Worm (Caenorhabditis elegans) whole organism, L4 larva: ENCODE measurements around the gene srh-220.

ENCODE experiments used
- ZK546.5 ChIP-seq, 2 experiments: sonication (generic microtip); optimal IDR thresholded peaks; 2 replicates each; lab custom pipeline; 2017; ENCODE audit warnings: missing biosample characterization in 2 of 2, missing genetic modification characterization in 2 of 2
- ama-1 ChIP-seq: fragments of 150-350 bp; optimal IDR thresholded peaks from 2 replicates; lab custom pipeline; 2014; ENCODE audit warnings: inconsistent platforms, mixed read lengths
- ceh-20 ChIP-seq: fragments of 200-800 bp; sonication (Bioruptor generic); IDR thresholded peaks from 2 replicates; pipeline ENCODE4 v1.3.6; 2022; ENCODE audit warnings: missing genetic modification reagents, missing genetic modification characterization, missing compliant biosample characterization
- gei-8 ChIP-seq: fragments of 200-800 bp; sonication (Bioruptor generic); optimal IDR thresholded peaks from 2 replicates; lab custom pipeline; 2018; ENCODE audit warnings: mild to moderate bottlenecking, missing genetic modification characterization, missing compliant biosample characterization
- mdt-29 ChIP-seq: fragments of 200-800 bp; sonication (Bioruptor generic); IDR thresholded peaks from 2 replicates; pipeline ENCODE4 v1.3.6; 2022; ENCODE audit warnings: missing genetic modification reagents, missing genetic modification characterization, missing compliant biosample characterization
- nhr-10 ChIP-seq: fragments of 150-350 bp; optimal IDR thresholded peaks from 2 replicates; lab custom pipeline; 2014; ENCODE audit warnings: missing biosample characterization, missing genetic modification characterization
- nhr-11 ChIP-seq: fragments of 150-350 bp; optimal IDR thresholded peaks from 2 replicates; lab custom pipeline; 2014; ENCODE audit warnings: missing biosample characterization, missing genetic modification characterization
- nhr-237 ChIP-seq: sonication (generic microtip); optimal IDR thresholded peaks from 2 replicates; lab custom pipeline; 2017; ENCODE audit warnings: missing biosample characterization, missing genetic modification characterization
- nhr-25 ChIP-seq: sonication (generic microtip); optimal IDR thresholded peaks from 2 replicates; lab custom pipeline; 2017; ENCODE audit warnings: missing genetic modification characterization, mild to moderate bottlenecking, missing compliant biosample characterization, antibody characterized with exemption, moderate library complexity, borderline replicate concordance; ENCODE audit not compliant: insufficient read depth
- nhr-28 ChIP-seq: fragments of 150-350 bp; optimal IDR thresholded peaks from 2 replicates; lab custom pipeline; 2014; ENCODE audit warnings: missing biosample characterization, missing genetic modification characterization

DNA sequence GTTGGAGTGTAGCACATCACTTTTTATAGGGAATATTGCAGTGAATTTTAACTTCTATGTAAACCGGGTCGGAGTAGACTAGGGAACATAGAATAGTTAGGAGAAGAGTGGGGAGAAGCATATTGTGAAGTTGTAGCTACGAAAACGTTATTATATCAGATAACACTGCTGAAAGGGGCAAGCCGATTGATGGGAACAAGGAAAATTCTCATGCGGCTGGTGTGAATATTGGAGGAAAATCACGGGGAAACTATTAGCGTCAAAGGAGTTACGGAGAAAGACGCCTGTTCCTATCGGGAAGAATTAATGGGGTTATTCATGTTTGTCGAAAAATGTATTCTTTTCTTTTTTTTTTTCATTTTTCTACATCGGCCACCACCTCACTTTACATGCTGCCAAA is 15.5 kb upstream of the srh-220 start, which contains the start of gene F47C12.6:
- TF ChIP-seq nhr-28 (tag; lab: Kevin White, UChicago) (no peak), ZK546.5 (tag; optimal IDR thresholded peaks at IDR 0.05; lab: Kevin White, UChicago) (no peak), ama-1 (lab: Kevin White, UChicago) (no peak), nhr-237 (no peak), nhr-25 (tag; lab: Kevin White, UChicago) (no peak), nhr-10 (tag; lab: Kevin White, UChicago) (no peak), ceh-20 (no peak), gei-8 (GFP tag; lab: Kevin White, UChicago) (no peak), nhr-11 (tag; lab: Kevin White, UChicago) (no peak), mdt-29 (GFP tag; lab: Robert Waterston, UW) (no peak)
